Fruit fly (Drosophila melanogaster): ENCODE measurements around the gene AIMP2.

DNA sequence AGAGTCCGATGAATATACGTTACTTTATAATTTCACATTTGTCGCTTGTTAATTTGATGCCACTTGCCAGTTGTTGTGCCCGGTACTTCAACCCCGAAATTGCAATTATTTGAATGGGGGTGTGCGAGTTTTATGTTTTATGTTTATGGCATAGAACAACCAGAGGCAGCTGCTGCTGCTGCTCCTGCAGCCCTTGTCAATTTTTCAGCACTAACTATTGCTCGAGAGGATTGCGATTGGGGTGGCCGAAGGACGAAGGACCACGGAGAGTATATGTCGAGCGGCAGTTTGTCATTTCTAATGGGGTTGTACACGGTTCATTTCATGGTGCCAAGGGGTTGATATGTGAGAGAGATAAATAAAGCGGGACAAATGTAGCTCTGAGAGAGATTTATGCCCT lies 40.7 kb downstream of the AIMP2 start:
- TF ChIP-seq psq (optimal IDR thresholded peaks at IDR 0.05) (no peak), h (optimal IDR thresholded peaks at IDR 0.05) (no peak), Myc (optimal IDR thresholded peaks at IDR 0.05) (no peak), ttk (optimal IDR thresholded peaks at IDR 0.05) (no peak), Sin3A (optimal IDR thresholded peaks at IDR 0.05) (no peak), insv (optimal IDR thresholded peaks at IDR 0.05) (no peak)

Data from Kc167 (cell line).